Fruit fly (Drosophila melanogaster) whole organism, embryonic: ENCODE results near the gene clumsy.

Experiments
- Ada2b ChIP-seq: fragments of 200-800 bp; sonication (Bioruptor generic); IDR thresholded peaks from 2 replicates; pipeline ENCODE4 v1.3.6; 2022; ENCODE audit warnings: missing biosample characterization, missing genetic modification characterization
- B-H2 ChIP-seq: fragments of 200-800 bp; sonication (Bioruptor generic); optimal IDR thresholded peaks from 2 replicates; lab custom pipeline; 2018; ENCODE audit warnings: missing biosample characterization, mild to moderate bottlenecking, missing genetic modification characterization
- BEAF-32 ChIP-seq: fragments of 200-800 bp; sonication (Bioruptor generic); optimal IDR thresholded peaks from 3 replicates; lab custom pipeline; 2017; ENCODE audit warnings: missing biosample characterization, missing genetic modification characterization, mild to moderate bottlenecking, moderate library complexity, missing genetic modification reagents
- C15 ChIP-seq: fragments of 200-800 bp; sonication (Bioruptor generic); IDR thresholded peaks from 3 replicates; pipeline ENCODE4 v1.3.6; 2022; ENCODE audit warnings: missing biosample characterization, missing genetic modification characterization
- CG10267 ChIP-seq: fragments of 200-800 bp; sonication (Bioruptor generic); optimal IDR thresholded peaks from 2 replicates; lab custom pipeline; 2018; ENCODE audit warnings: missing biosample characterization, mild to moderate bottlenecking, missing genetic modification characterization, moderate library complexity
- CG10431 ChIP-seq: fragments of 200-800 bp; sonication (Bioruptor generic); optimal IDR thresholded peaks from 3 replicates; lab custom pipeline; 2018; ENCODE audit warnings: missing biosample characterization, mild to moderate bottlenecking, missing genetic modification characterization
- CG11723 ChIP-seq: fragments of 200-800 bp; sonication (Bioruptor generic); optimal IDR thresholded peaks from 2 replicates; lab custom pipeline; 2017; ENCODE audit warnings: missing biosample characterization, mild to moderate bottlenecking, missing genetic modification characterization
- CG13424 ChIP-seq: fragments of 200-800 bp; sonication (Bioruptor generic); optimal IDR thresholded peaks from 2 replicates; lab custom pipeline; 2019; ENCODE audit warnings: missing biosample characterization, mild to moderate bottlenecking, missing genetic modification characterization, moderate library complexity
- CG14965 ChIP-seq: fragments of 200-800 bp; sonication (Bioruptor generic); optimal IDR thresholded peaks from 2 replicates; lab custom pipeline; 2016; ENCODE audit warnings: missing biosample characterization, missing genetic modification characterization, borderline replicate concordance
- CG17385 ChIP-seq: fragments of 200-800 bp; sonication (Bioruptor generic); optimal IDR thresholded peaks from 3 replicates; lab custom pipeline; 2018; ENCODE audit warnings: missing biosample characterization, mild to moderate bottlenecking, missing genetic modification characterization
- CG17912 ChIP-seq: fragments of 200-800 bp; sonication (Bioruptor generic); optimal IDR thresholded peaks from 2 replicates; lab custom pipeline; 2018; ENCODE audit warnings: missing biosample characterization, mild to moderate bottlenecking, missing genetic modification characterization
- CG18262 ChIP-seq: fragments of 200-800 bp; optimal IDR thresholded peaks from 3 replicates; lab custom pipeline; 2019; ENCODE audit warnings: missing biosample characterization, mild to moderate bottlenecking, missing genetic modification characterization, moderate library complexity
- CG18764 ChIP-seq: fragments of 200-800 bp; sonication (Bioruptor generic); optimal IDR thresholded peaks from 3 replicates; lab custom pipeline; 2016; ENCODE audit warnings: missing biosample characterization, missing genetic modification characterization
- CG2678 ChIP-seq: fragments of 200-800 bp; sonication (Bioruptor generic); optimal IDR thresholded peaks from 3 replicates; lab custom pipeline; 2019; ENCODE audit warnings: missing biosample characterization, mild to moderate bottlenecking, missing genetic modification characterization, moderate library complexity
- CG2712 ChIP-seq: fragments of 200-800 bp; optimal IDR thresholded peaks from 3 replicates; lab custom pipeline; 2019; ENCODE audit warnings: missing biosample characterization, mild to moderate bottlenecking, missing genetic modification characterization, moderate library complexity
- CG30431 ChIP-seq: fragments of 200-800 bp; sonication (Bioruptor generic); optimal IDR thresholded peaks from 2 replicates; lab custom pipeline; 2017; ENCODE audit warnings: missing biosample characterization, missing genetic modification characterization
- CG4328 ChIP-seq: fragments of 200-800 bp; sonication (Bioruptor generic); optimal IDR thresholded peaks from 3 replicates; lab custom pipeline; 2017; ENCODE audit warnings: missing biosample characterization, missing genetic modification reagents, missing genetic modification characterization
- CG5245 ChIP-seq: fragments of 200-800 bp; sonication (Bioruptor generic); optimal IDR thresholded peaks from 3 replicates; lab custom pipeline; 2016; ENCODE audit warnings: missing biosample characterization, missing genetic modification characterization
- CG6791 ChIP-seq: fragments of 200-800 bp; sonication (Bioruptor generic); IDR thresholded peaks from 3 replicates; pipeline ENCODE4 v1.3.6; 2022; ENCODE audit warnings: missing biosample characterization, missing genetic modification characterization; ENCODE audit not compliant: partially characterized antibody
- CG7786 ChIP-seq: fragments of 200-800 bp; sonication (Bioruptor generic); optimal IDR thresholded peaks from 2 replicates; lab custom pipeline; 2016; ENCODE audit warnings: missing biosample characterization, missing genetic modification characterization
- CG7963 ChIP-seq: fragments of 200-800 bp; sonication (Bioruptor generic); IDR thresholded peaks from 3 replicates; pipeline ENCODE4 v1.3.6; 2022; ENCODE audit warnings: missing biosample characterization, missing genetic modification characterization; ENCODE audit not compliant: partially characterized antibody
- CTCF ChIP-seq: fragments of 200-800 bp; sonication (Bioruptor generic); optimal IDR thresholded peaks from 2 replicates; lab custom pipeline; 2017; ENCODE audit warnings: missing biosample characterization, mild to moderate bottlenecking, missing genetic modification characterization, moderate library complexity
- ERR ChIP-seq: fragments of 200-800 bp; sonication (Bioruptor generic); optimal IDR thresholded peaks from 2 replicates; lab custom pipeline; 2016; ENCODE audit warnings: missing biosample characterization, missing genetic modification characterization
- Ets97D ChIP-seq: fragments of 200-800 bp; sonication (Bioruptor generic); optimal IDR thresholded peaks from 3 replicates; lab custom pipeline; 2016; ENCODE audit warnings: missing biosample characterization, missing genetic modification characterization
- Fer2 ChIP-seq: fragments of 200-800 bp; sonication (Bioruptor generic); optimal IDR thresholded peaks from 2 replicates; lab custom pipeline; 2018; ENCODE audit warnings: missing biosample characterization, mild to moderate bottlenecking, missing genetic modification characterization, moderate library complexity
- HmgZ ChIP-seq: fragments of 200-800 bp; sonication (Bioruptor generic); optimal IDR thresholded peaks from 2 replicates; lab custom pipeline; 2018; ENCODE audit warnings: missing biosample characterization, mild to moderate bottlenecking, missing genetic modification characterization
- Hsf ChIP-seq: fragments of 200-800 bp; sonication (Bioruptor generic); optimal IDR thresholded peaks from 3 replicates; lab custom pipeline; 2016; ENCODE audit warnings: missing biosample characterization, missing genetic modification characterization
- MBD-R2 ChIP-seq: fragments of 200-800 bp; sonication (Bioruptor generic); IDR thresholded peaks from 2 replicates; pipeline ENCODE4 v1.3.6; 2022; ENCODE audit warnings: missing biosample characterization, missing genetic modification characterization
- NC2β ChIP-seq: fragments of 200-800 bp; sonication (Bioruptor generic); optimal IDR thresholded peaks from 2 replicates; lab custom pipeline; 2016; ENCODE audit warnings: missing biosample characterization, missing genetic modification characterization
- NfI ChIP-seq: fragments of 200-800 bp; sonication (Bioruptor generic); optimal IDR thresholded peaks from 3 replicates; lab custom pipeline; 2018; ENCODE audit warnings: missing biosample characterization, mild to moderate bottlenecking, missing genetic modification characterization, moderate library complexity
- Vsx1 ChIP-seq: fragments of 200-800 bp; sonication (Bioruptor generic); optimal IDR thresholded peaks from 2 replicates; lab custom pipeline; 2017; ENCODE audit warnings: missing biosample characterization, mild to moderate bottlenecking, missing genetic modification characterization, missing genetic modification reagents
- ash1 ChIP-seq: fragments of 200-800 bp; sonication (Bioruptor generic); optimal IDR thresholded peaks from 2 replicates; lab custom pipeline; 2018; ENCODE audit warnings: missing biosample characterization, mild to moderate bottlenecking, missing genetic modification characterization
- caup ChIP-seq: fragments of 200-800 bp; sonication (Bioruptor generic); optimal IDR thresholded peaks from 3 replicates; lab custom pipeline; 2017; ENCODE audit warnings: missing biosample characterization, mild to moderate bottlenecking, missing genetic modification characterization, moderate library complexity; ENCODE audit not compliant: severe bottlenecking
- fd96Cb ChIP-seq: fragments of 200-800 bp; sonication (Bioruptor generic); optimal IDR thresholded peaks from 2 replicates; lab custom pipeline; 2018; ENCODE audit warnings: missing biosample characterization, mild to moderate bottlenecking, missing genetic modification characterization, moderate library complexity
- gem ChIP-seq: fragments of 200-800 bp; sonication (Bioruptor generic); optimal IDR thresholded peaks from 2 replicates; lab custom pipeline; 2019; ENCODE audit warnings: missing biosample characterization, mild to moderate bottlenecking, missing genetic modification characterization, moderate library complexity
- gt ChIP-seq: fragments of 200-800 bp; sonication (Bioruptor generic); IDR thresholded peaks from 2 replicates; pipeline ENCODE4 v1.3.6; 2022; ENCODE audit warnings: missing biosample characterization, missing genetic modification characterization
- lov ChIP-seq, 2 experiments: fragments of 200-800 bp in 1 of 2; fragments of >200 bp in 1 of 2; sonication (Bioruptor generic) in 1 of 2; IDR thresholded peaks in 1 of 2; optimal IDR thresholded peaks in 1 of 2; 2 replicates in 1 of 2; 3 replicates in 1 of 2; pipeline versions ENCODE4 v1.3.6 to Lab custom; 2017 to 2022; ENCODE audit warnings: missing biosample characterization in 1 of 2, missing genetic modification characterization in 1 of 2
- nmo ChIP-seq: fragments of 200-800 bp; sonication (Bioruptor generic); optimal IDR thresholded peaks from 2 replicates; lab custom pipeline; 2018; ENCODE audit warnings: missing biosample characterization, mild to moderate bottlenecking, missing genetic modification characterization, moderate library complexity
- odd ChIP-seq: fragments of 200-800 bp; sonication (Bioruptor generic); optimal IDR thresholded peaks from 2 replicates; lab custom pipeline; 2017; ENCODE audit warnings: missing biosample characterization, mild to moderate bottlenecking, missing genetic modification characterization
- p53 ChIP-seq: fragments of 200-800 bp; sonication (Bioruptor generic); optimal IDR thresholded peaks from 2 replicates; lab custom pipeline; 2016; ENCODE audit warnings: missing biosample characterization, missing genetic modification characterization
- pum ChIP-seq: fragments of 200-800 bp; sonication (Bioruptor generic); optimal IDR thresholded peaks from 2 replicates; lab custom pipeline; 2016; ENCODE audit warnings: missing biosample characterization, missing genetic modification characterization
- scrt ChIP-seq: fragments of 200-800 bp; sonication (Bioruptor generic); optimal IDR thresholded peaks from 2 replicates; lab custom pipeline; 2018; ENCODE audit warnings: missing biosample characterization, mild to moderate bottlenecking, missing genetic modification characterization, moderate library complexity
- sens ChIP-seq: fragments of 200-800 bp; sonication (Bioruptor generic); peaks from one replicate; lab custom pipeline; 2016; ENCODE audit warnings: missing biosample characterization, missing genetic modification characterization
- shn ChIP-seq: fragments of 200-800 bp; sonication (Bioruptor generic); optimal IDR thresholded peaks from 3 replicates; lab custom pipeline; 2016; ENCODE audit warnings: missing biosample characterization, missing genetic modification characterization
- wdn ChIP-seq: fragments of 200-800 bp; sonication (Bioruptor generic); IDR thresholded peaks from 2 replicates; pipeline ENCODE4 v1.3.6; 2022; ENCODE audit warnings: missing biosample characterization, missing genetic modification characterization

The clumsy gene

DNA sequence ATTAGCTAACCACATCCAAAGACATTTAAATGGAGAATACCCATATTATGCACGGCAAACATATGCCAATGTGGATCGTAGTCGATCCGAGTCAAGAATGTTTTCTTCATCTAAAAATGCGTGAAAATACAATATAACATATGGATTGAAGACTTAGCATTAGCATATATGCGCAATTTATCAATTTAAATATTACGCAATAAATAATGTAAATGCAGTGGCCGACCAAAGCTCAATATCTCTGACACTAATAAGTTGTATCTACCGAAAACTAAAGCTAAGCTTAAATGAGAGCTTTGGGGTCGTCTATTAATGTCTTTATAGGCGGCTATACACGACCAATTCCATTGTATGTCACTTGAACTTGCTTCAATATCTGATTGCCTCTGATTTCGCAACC is 29.2 kb downstream of the clumsy start (continued):
- no peak for TF ChIP-seq CG2712 (tag; lab: Kevin White, UChicago)
- TF ChIP-seq C15 (GFP tag; lab: Robert Waterston, UW), result no peak
- TF ChIP-seq Vsx1 (GFP tag; lab: Kevin White, UChicago), result peak; percentile 12
- no peak for TF ChIP-seq MBD-R2 (GFP tag; lab: Robert Waterston, UW)

DNA sequence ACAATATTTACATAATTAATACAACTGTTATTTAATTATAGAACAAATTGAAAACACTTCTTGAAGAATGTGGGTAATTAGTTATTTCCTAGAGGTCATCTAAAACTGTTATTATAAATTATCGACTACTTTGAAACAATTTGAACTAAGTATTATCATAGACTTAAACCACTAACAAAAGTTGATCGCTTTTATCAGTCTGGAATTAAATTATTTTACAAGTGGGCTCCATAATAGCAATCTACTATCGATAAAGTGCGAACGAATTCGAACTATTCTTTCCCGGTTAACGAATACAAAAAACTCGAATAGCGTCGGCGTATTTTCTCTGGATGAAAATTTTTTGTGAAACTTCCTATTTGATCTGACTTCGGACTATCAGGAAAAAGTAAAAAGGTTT is 30.3 kb downstream of the clumsy start, which contains the start of gene CG31626:
CG31626 (minus strand) TSS at position 101 of the 400 bp plus-strand sequence.
- TF ChIP-seq odd (GFP tag; lab: Kevin White, UChicago), result no peak

dm6 chr2L:21237048-21237747 is 30.9 kb downstream of the clumsy start, which contains the start of gene Hr39:
Gene Hr39 (plus strand): TSS chr2L:21237250.
- TF ChIP-seq p53 (GFP tag; lab: Kevin White, UChicago), result no peak
- peak; percentile 54 for TF ChIP-seq scrt (GFP tag; lab: Kevin White, UChicago)
- TF ChIP-seq CG30431 (GFP tag; lab: Kevin White, UChicago), result no peak
- TF ChIP-seq lov (optimal IDR thresholded peaks at IDR 0.05; lab: Kevin White, UChicago), result no peak
- TF ChIP-seq lov (GFP tag; IDR thresholded peaks at IDR 0.05; lab: Robert Waterston, UW), result no peak
- peak; percentile 41 for TF ChIP-seq Hsf (GFP tag; lab: Kevin White, UChicago)
- TF ChIP-seq ash1 (GFP tag; lab: Kevin White, UChicago), result no peak
- TF ChIP-seq CG18262 (tag; lab: Kevin White, UChicago), result no peak
- peak; percentile 32 for TF ChIP-seq NfI (GFP tag; lab: Kevin White, UChicago)
- TF ChIP-seq HmgZ, result peak; percentile 77
- TF ChIP-seq CG18764 (GFP tag; lab: Kevin White, UChicago), result peak; percentile 49
- TF ChIP-seq sens (GFP tag; lab: Kevin White, UChicago), result peak; percentile 75
- peak; percentile 34 for TF ChIP-seq caup (GFP tag; lab: Kevin White, UChicago)
- TF ChIP-seq CG13424 (tag; lab: Kevin White, UChicago), result no peak
- no peak for TF ChIP-seq CG7786
- no peak for TF ChIP-seq gt (GFP tag; lab: Robert Waterston, UW)
- TF ChIP-seq Fer2, result no peak
- TF ChIP-seq NC2β (GFP tag; lab: Kevin White, UChicago), result peak; percentile 16
- peak; percentile 53 for TF ChIP-seq CG11723 (GFP tag; lab: Kevin White, UChicago)
- peak; percentile 92 for TF ChIP-seq Ets97D (GFP tag; lab: Kevin White, UChicago)
- TF ChIP-seq B-H2 (GFP tag; lab: Kevin White, UChicago), result no peak
- peak; percentile 20 for TF ChIP-seq CG2678
- no peak for TF ChIP-seq wdn (GFP tag; lab: Robert Waterston, UW)
- TF ChIP-seq nmo (GFP tag; lab: Kevin White, UChicago), result peak; percentile 65
- no peak for TF ChIP-seq CG17912 (GFP tag; lab: Kevin White, UChicago)
- peak; percentile 14 for TF ChIP-seq CG17385 (GFP tag; lab: Kevin White, UChicago)
- TF ChIP-seq CTCF (GFP tag; lab: Kevin White, UChicago), result peak; percentile 24
- peak; percentile 2 for TF ChIP-seq pum (GFP tag; lab: Kevin White, UChicago)
- peak; percentile 23 for TF ChIP-seq ERR (GFP tag; lab: Kevin White, UChicago)
- TF ChIP-seq fd96Cb (tag; lab: Kevin White, UChicago), result no peak
- peak; percentile 9 for TF ChIP-seq CG5245 (GFP tag; lab: Kevin White, UChicago)
- peak; percentile 1 for TF ChIP-seq gem
- TF ChIP-seq CG14965 (GFP tag; lab: Kevin White, UChicago), result no peak
- no peak for TF ChIP-seq CG7963
- TF ChIP-seq CG6791 (GFP tag; lab: Robert Waterston, UW), result no peak
- TF ChIP-seq BEAF-32 (GFP tag; lab: Kevin White, UChicago), result peak; percentile 75
- no peak for TF ChIP-seq CG10431 (GFP tag; lab: Kevin White, UChicago)
- peak; percentile 20 for TF ChIP-seq shn
- TF ChIP-seq CG4328 (GFP tag; lab: Kevin White, UChicago), result peak; percentile 51
- no peak for TF ChIP-seq Ada2b (GFP tag; lab: Robert Waterston, UW)
- TF ChIP-seq CG10267 (tag; lab: Kevin White, UChicago), result peak; percentile 86
